Fruit fly (Drosophila melanogaster) whole organism, embryonic: ENCODE data around the gene HDAC4.

ENCODE experiments used
- Awh ChIP-seq: fragments of 200-800 bp; sonication (Bioruptor generic); IDR thresholded peaks from 2 replicates; pipeline ENCODE4, ENCODE4 v1.3.6; 2022; ENCODE audit warnings: missing biosample characterization, missing genetic modification characterization
- Bdp1 ChIP-seq: fragments of 200-800 bp; sonication (Bioruptor generic); optimal IDR thresholded peaks from 3 replicates; lab custom pipeline; 2016; ENCODE audit warnings: missing biosample characterization, missing genetic modification characterization
- CG11398 ChIP-seq: fragments of 200-800 bp; sonication (Bioruptor generic); optimal IDR thresholded peaks from 2 replicates; lab custom pipeline; 2016; ENCODE audit warnings: missing biosample characterization, missing genetic modification characterization
- CG11456 ChIP-seq: fragments of 200-800 bp; sonication (Bioruptor generic); IDR thresholded peaks from 3 replicates; pipeline ENCODE4 v1.3.6; 2022; ENCODE audit warnings: missing biosample characterization, missing genetic modification characterization
- CG11560 ChIP-seq: fragments of 200-800 bp; sonication (Bioruptor generic); IDR thresholded peaks from 3 replicates; pipeline ENCODE4 v1.3.6; 2022; ENCODE audit warnings: missing biosample characterization, missing genetic modification characterization
- CG12104 ChIP-seq: fragments of 200-800 bp; sonication (Bioruptor generic); optimal IDR thresholded peaks from 3 replicates; lab custom pipeline; 2016; ENCODE audit warnings: missing biosample characterization, missing genetic modification characterization
- CG12219 ChIP-seq: fragments of 200-800 bp; sonication (Bioruptor generic); optimal IDR thresholded peaks from 3 replicates; lab custom pipeline; 2018; ENCODE audit warnings: missing biosample characterization, mild to moderate bottlenecking, missing genetic modification characterization
- CG1233 ChIP-seq: fragments of 200-800 bp; sonication (Bioruptor generic); optimal IDR thresholded peaks from 4 replicates; lab custom pipeline; 2018; ENCODE audit warnings: missing biosample characterization, mild to moderate bottlenecking, missing genetic modification characterization
- CG12942 ChIP-seq: fragments of 200-800 bp; sonication (Bioruptor generic); optimal IDR thresholded peaks from 3 replicates; lab custom pipeline; 2016; ENCODE audit warnings: missing biosample characterization, missing genetic modification characterization
- CG14014 ChIP-seq: fragments of 200-800 bp; sonication (Bioruptor generic); IDR thresholded peaks from 2 replicates; pipeline ENCODE4 v1.3.6; 2022; ENCODE audit warnings: missing biosample characterization, missing genetic modification characterization
- CG14710 ChIP-seq: fragments of 200-800 bp; sonication (Bioruptor generic); optimal IDR thresholded peaks from 3 replicates; lab custom pipeline; 2019; ENCODE audit warnings: missing biosample characterization, mild to moderate bottlenecking, missing genetic modification characterization, moderate library complexity
- CG15479 ChIP-seq: fragments of 200-800 bp; sonication (Bioruptor generic); optimal IDR thresholded peaks from 3 replicates; lab custom pipeline; 2019; ENCODE audit warnings: missing biosample characterization, mild to moderate bottlenecking, missing genetic modification characterization, moderate library complexity
- CG1602 ChIP-seq: fragments of 200-800 bp; sonication (Bioruptor generic); optimal IDR thresholded peaks from 3 replicates; lab custom pipeline; 2016; ENCODE audit warnings: missing biosample characterization, missing genetic modification characterization
- CG1603 ChIP-seq: fragments of 200-800 bp; sonication (Bioruptor generic); optimal IDR thresholded peaks from 2 replicates; lab custom pipeline; 2019; ENCODE audit warnings: missing biosample characterization, mild to moderate bottlenecking, missing genetic modification characterization, moderate library complexity
- CG16779 ChIP-seq: fragments of 200-800 bp; sonication (Bioruptor generic); IDR thresholded peaks from 2 replicates; pipeline ENCODE4 v1.3.6; 2022; ENCODE audit warnings: missing biosample characterization, missing genetic modification characterization
- CG17361 ChIP-seq: fragments of 200-800 bp; sonication (Bioruptor generic); IDR thresholded peaks from 3 replicates; pipeline ENCODE4 v1.3.6; 2022; ENCODE audit warnings: missing biosample characterization, missing genetic modification characterization
- CG18764 ChIP-seq: fragments of 200-800 bp; sonication (Bioruptor generic); optimal IDR thresholded peaks from 3 replicates; lab custom pipeline; 2016; ENCODE audit warnings: missing biosample characterization, missing genetic modification characterization
- CG3163 ChIP-seq: fragments of 200-800 bp; sonication (Bioruptor generic); optimal IDR thresholded peaks from 3 replicates; lab custom pipeline; 2016; ENCODE audit warnings: missing biosample characterization, missing genetic modification characterization
- CG33213 ChIP-seq: fragments of 200-800 bp; sonication (Bioruptor generic); optimal IDR thresholded peaks from 3 replicates; lab custom pipeline; 2016; ENCODE audit warnings: missing biosample characterization, missing genetic modification characterization
- CG33557 ChIP-seq: fragments of 200-800 bp; sonication (Bioruptor generic); optimal IDR thresholded peaks from 2 replicates; lab custom pipeline; 2019; ENCODE audit warnings: missing biosample characterization, mild to moderate bottlenecking, missing genetic modification characterization, moderate library complexity
- CG3838 ChIP-seq: fragments of 200-800 bp; sonication (Bioruptor generic); optimal IDR thresholded peaks from 3 replicates; lab custom pipeline; 2016; ENCODE audit warnings: missing biosample characterization, missing genetic modification characterization
- CG3995 ChIP-seq: fragments of 200-800 bp; sonication (Bioruptor generic); optimal IDR thresholded peaks from 3 replicates; lab custom pipeline; 2016; ENCODE audit warnings: missing biosample characterization, missing genetic modification characterization
- CG42726 ChIP-seq: fragments of 200-800 bp; sonication (Bioruptor generic); IDR thresholded peaks from 2 replicates; pipeline ENCODE4 v1.3.6; 2022; ENCODE audit warnings: missing biosample characterization, missing genetic modification characterization; ENCODE audit not compliant: partially characterized antibody
- CG5245 ChIP-seq: fragments of 200-800 bp; sonication (Bioruptor generic); optimal IDR thresholded peaks from 3 replicates; lab custom pipeline; 2016; ENCODE audit warnings: missing biosample characterization, missing genetic modification characterization
- CG6254 ChIP-seq: fragments of 200-800 bp; sonication (Bioruptor generic); optimal IDR thresholded peaks from 3 replicates; lab custom pipeline; 2017; ENCODE audit warnings: mild to moderate bottlenecking, missing biosample characterization, missing genetic modification reagents, missing genetic modification characterization
- CG6765 ChIP-seq: fragments of 200-800 bp; sonication (Bioruptor generic); optimal IDR thresholded peaks from 3 replicates; lab custom pipeline; 2017; ENCODE audit warnings: missing biosample characterization, mild to moderate bottlenecking, missing genetic modification characterization
- CG7271 ChIP-seq: fragments of 200-800 bp; sonication (Bioruptor generic); optimal IDR thresholded peaks from 2 replicates; lab custom pipeline; 2018; ENCODE audit warnings: missing biosample characterization, mild to moderate bottlenecking, missing genetic modification characterization, moderate library complexity
- CG7786 ChIP-seq: fragments of 200-800 bp; sonication (Bioruptor generic); optimal IDR thresholded peaks from 2 replicates; lab custom pipeline; 2016; ENCODE audit warnings: missing biosample characterization, missing genetic modification characterization
- CG7928 ChIP-seq: fragments of 200-800 bp; sonication (Bioruptor generic); optimal IDR thresholded peaks from 2 replicates; lab custom pipeline; 2017; ENCODE audit warnings: missing biosample characterization, mild to moderate bottlenecking, missing genetic modification characterization
- CG7963 ChIP-seq: fragments of 200-800 bp; sonication (Bioruptor generic); IDR thresholded peaks from 3 replicates; pipeline ENCODE4 v1.3.6; 2022; ENCODE audit warnings: missing biosample characterization, missing genetic modification characterization; ENCODE audit not compliant: partially characterized antibody
- CG8281 ChIP-seq: fragments of 200-800 bp; sonication (Bioruptor generic); optimal IDR thresholded peaks from 2 replicates; lab custom pipeline; 2018; ENCODE audit warnings: missing biosample characterization, mild to moderate bottlenecking, missing genetic modification characterization, moderate library complexity
- CG8359 ChIP-seq: fragments of 200-800 bp; sonication (Bioruptor generic); optimal IDR thresholded peaks from 2 replicates; lab custom pipeline; 2017; ENCODE audit warnings: missing biosample characterization, mild to moderate bottlenecking, missing genetic modification characterization, borderline replicate concordance
- Ets65A ChIP-seq: fragments of 200-800 bp; sonication (Bioruptor generic); peaks from one replicate; lab custom pipeline; 2016; ENCODE audit warnings: missing biosample characterization, missing genetic modification characterization
- HLH4C ChIP-seq: fragments of 200-800 bp; sonication (Bioruptor generic); IDR thresholded peaks from 3 replicates; pipeline ENCODE4 v1.3.6; 2022; ENCODE audit warnings: missing biosample characterization, missing genetic modification characterization; ENCODE audit not compliant: partially characterized antibody
- HmgD ChIP-seq: fragments of 200-800 bp; sonication (Bioruptor generic); optimal IDR thresholded peaks from 3 replicates; lab custom pipeline; 2016; ENCODE audit warnings: missing biosample characterization, missing genetic modification characterization
- MESR4 ChIP-seq: fragments of 200-800 bp; sonication (Bioruptor generic); optimal IDR thresholded peaks from 2 replicates; lab custom pipeline; 2018; ENCODE audit warnings: missing biosample characterization, mild to moderate bottlenecking, missing genetic modification characterization, moderate library complexity
- Nf-YA ChIP-seq: fragments of 200-800 bp; sonication (Bioruptor generic); IDR thresholded peaks from 2 replicates; pipeline ENCODE4 v1.3.6; 2022; ENCODE audit warnings: missing biosample characterization, missing genetic modification characterization
- PHDP ChIP-seq: fragments of 200-800 bp; sonication (Bioruptor generic); optimal IDR thresholded peaks from 3 replicates; lab custom pipeline; 2018; ENCODE audit warnings: missing biosample characterization, mild to moderate bottlenecking, missing genetic modification characterization, moderate library complexity
- Sox100B ChIP-seq: fragments of 200-800 bp; sonication (Bioruptor generic); optimal IDR thresholded peaks from 3 replicates; lab custom pipeline; 2018; ENCODE audit warnings: missing biosample characterization, mild to moderate bottlenecking, missing genetic modification characterization
- Tbp ChIP-seq: fragments of >200 bp; optimal IDR thresholded peaks from 2 replicates; lab custom pipeline; 2018; ENCODE audit warnings: missing biosample characterization, missing genetic modification characterization
- Usf ChIP-seq: fragments of 200-800 bp; sonication (Bioruptor generic); optimal IDR thresholded peaks from 2 replicates; lab custom pipeline; 2017; ENCODE audit warnings: missing genotype, missing biosample characterization, missing genetic modification characterization
- abd-A ChIP-seq: fragments of 200-800 bp; sonication (Bioruptor generic); optimal IDR thresholded peaks from 3 replicates; lab custom pipeline; 2019; ENCODE audit warnings: missing biosample characterization, mild to moderate bottlenecking, missing genetic modification characterization, moderate library complexity
- az2 ChIP-seq: fragments of 200-800 bp; sonication (Bioruptor generic); optimal IDR thresholded peaks from 3 replicates; lab custom pipeline; 2016; ENCODE audit warnings: missing biosample characterization, missing genetic modification characterization
- cas ChIP-seq: fragments of 200-800 bp; sonication (Bioruptor generic); IDR thresholded peaks from 2 replicates; pipeline ENCODE4 v1.3.6; 2022; ENCODE audit warnings: missing biosample characterization, missing genetic modification characterization
- eyg ChIP-seq: fragments of 200-800 bp; sonication (Bioruptor generic); optimal IDR thresholded peaks from 3 replicates; lab custom pipeline; 2016; ENCODE audit warnings: missing biosample characterization, missing genetic modification characterization
- gcm2 ChIP-seq: fragments of 200-800 bp; sonication (Bioruptor generic); optimal IDR thresholded peaks from 2 replicates; lab custom pipeline; 2016; ENCODE audit warnings: missing biosample characterization, missing genetic modification characterization
- gsb ChIP-seq: fragments of 200-800 bp; sonication (Bioruptor generic); IDR thresholded peaks from 2 replicates; pipeline ENCODE4 v1.3.6; 2022; ENCODE audit warnings: missing biosample characterization, missing genetic modification characterization
- gt ChIP-seq: fragments of 200-800 bp; sonication (Bioruptor generic); IDR thresholded peaks from 2 replicates; pipeline ENCODE4 v1.3.6; 2022; ENCODE audit warnings: missing biosample characterization, missing genetic modification characterization
- vfl ChIP-seq: fragments of 200-800 bp; sonication (Bioruptor generic); optimal IDR thresholded peaks from 2 replicates; lab custom pipeline; 2016; ENCODE audit warnings: missing biosample characterization, missing genetic modification characterization
- yki ChIP-seq: fragments of >200 bp; optimal IDR thresholded peaks from 3 replicates; lab custom pipeline; 2018

HDAC4 gene

DNA sequence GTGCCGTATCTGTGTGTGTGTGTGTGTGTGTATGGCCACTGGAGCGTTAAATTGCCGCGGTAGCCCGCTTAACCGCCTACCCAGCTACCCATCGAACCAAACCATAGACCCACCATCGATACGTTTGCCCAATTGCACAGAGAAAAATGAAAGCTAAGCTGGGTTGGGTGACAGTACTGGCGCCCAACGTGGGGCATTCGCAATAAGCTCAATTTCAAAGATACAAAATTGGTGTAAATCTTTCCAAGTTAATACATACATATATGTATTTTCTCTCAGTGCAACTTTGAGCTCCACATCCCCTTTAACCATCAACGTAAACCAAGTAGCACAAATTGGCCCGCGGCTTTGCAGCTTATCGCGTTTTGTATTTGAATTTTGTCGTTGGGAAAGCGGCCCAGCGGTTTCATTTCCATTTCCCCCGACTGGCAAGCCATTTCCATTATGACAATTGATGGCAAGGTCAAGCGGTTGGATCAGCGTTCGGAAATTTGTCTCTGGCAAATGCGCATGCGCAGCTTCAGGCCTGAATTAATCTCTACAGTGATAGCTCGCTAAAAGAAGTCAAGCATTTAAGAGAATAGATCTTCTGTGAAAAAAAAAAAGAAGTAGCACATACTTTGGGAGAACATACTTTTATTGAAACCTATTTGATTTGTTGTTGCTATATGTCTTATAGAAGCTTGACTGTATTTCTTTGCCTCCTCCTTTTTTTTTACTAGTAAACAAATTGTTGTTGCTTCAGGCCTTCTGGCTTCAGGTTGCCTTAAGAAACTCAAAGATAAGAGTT lies 52.8 kb downstream of the HDAC4 start (continued):
- TF ChIP-seq CG16779 (peak; percentile 47; the same call in 1 of the 2 replicates), CG1602 (peak; percentile 59), CG5245 (peak; percentile 64), cas (GFP tag; lab: Robert Waterston, UW) (0 out of 2 replicates have a peak, but pooled peaks have one; percentile 12), CG7928 (GFP tag; lab: Kevin White, UChicago) (no peak), CG3838 (GFP tag; lab: Kevin White, UChicago) (no peak), CG14014 (GFP tag; lab: Robert Waterston, UW) (peak; percentile 74), abd-A (tag; lab: Kevin White, UChicago) (peak; percentile 13), CG18764 (GFP tag; lab: Kevin White, UChicago) (peak; percentile 7), CG33213 (GFP tag; lab: Kevin White, UChicago) (no peak), CG42726 (no peak), CG11560 (tag; lab: Robert Waterston, UW) (no peak; the same call in 2 of the 3 replicates), yki (lab: Kevin White, UChicago) (no peak), CG11456 (GFP tag; lab: Robert Waterston, UW) (peak; percentile 55; the same call in 2 of the 3 replicates), CG11398 (GFP tag; lab: Kevin White, UChicago) (peak; percentile 6), CG12104 (GFP tag; lab: Kevin White, UChicago) (peak; percentile 18), gsb (GFP tag; lab: Robert Waterston, UW) (peak; percentile 65), Nf-YA (peak; percentile 71), HmgD (GFP tag; lab: Kevin White, UChicago) (no peak), CG6765 (GFP tag; lab: Kevin White, UChicago) (no peak), gcm2 (GFP tag; lab: Kevin White, UChicago) (peak; percentile 26), CG33557 (GFP tag; lab: Kevin White, UChicago) (no peak), Tbp (GFP tag; lab: Kevin White, UChicago) (no peak), CG12219 (GFP tag; lab: Kevin White, UChicago) (peak; percentile 65), PHDP (tag; lab: Kevin White, UChicago) (peak; percentile 62), MESR4 (no peak), CG7786 (GFP tag; lab: Kevin White, UChicago) (peak; percentile 71), Sox100B (GFP tag; lab: Kevin White, UChicago) (peak; percentile 50), Ets65A (peak; percentile 97), CG8359 (GFP tag; lab: Kevin White, UChicago) (peak; percentile 51), CG1603 (tag; lab: Kevin White, UChicago) (peak; percentile 93), CG14710 (tag; lab: Kevin White, UChicago) (peak; percentile 47), CG17361 (GFP tag; lab: Robert Waterston, UW) (peak; percentile 88), CG3163 (GFP tag; lab: Kevin White, UChicago) (peak; percentile 35), az2 (GFP tag; lab: Kevin White, UChicago) (peak; percentile 71), Awh (GFP tag; lab: Robert Waterston, UW) (peak; percentile 81), Usf (peak; percentile 14), gt (GFP tag; lab: Robert Waterston, UW) (peak; percentile 47; the same call in 1 of the 2 replicates), CG15479 (GFP tag; lab: Kevin White, UChicago) (no peak), eyg (GFP tag; lab: Kevin White, UChicago) (peak; percentile 31), CG6254 (GFP tag; lab: Kevin White, UChicago) (peak; percentile 45), CG8281 (tag; lab: Kevin White, UChicago) (peak; percentile 43), Bdp1 (GFP tag; lab: Kevin White, UChicago) (peak; percentile 26), CG3995 (GFP tag; lab: Kevin White, UChicago) (no peak), CG12942 (GFP tag; lab: Kevin White, UChicago) (peak; percentile 47), HLH4C (GFP tag; lab: Robert Waterston, UW) (no peak), vfl (GFP tag; lab: Kevin White, UChicago) (no peak), CG1233 (GFP tag; lab: Kevin White, UChicago) (peak; percentile 44), CG7271 (tag; lab: Kevin White, UChicago) (no peak), CG7963 (no peak)
